Fruit fly (Drosophila melanogaster): ENCODE measurements around the gene CG6040.

DNA sequence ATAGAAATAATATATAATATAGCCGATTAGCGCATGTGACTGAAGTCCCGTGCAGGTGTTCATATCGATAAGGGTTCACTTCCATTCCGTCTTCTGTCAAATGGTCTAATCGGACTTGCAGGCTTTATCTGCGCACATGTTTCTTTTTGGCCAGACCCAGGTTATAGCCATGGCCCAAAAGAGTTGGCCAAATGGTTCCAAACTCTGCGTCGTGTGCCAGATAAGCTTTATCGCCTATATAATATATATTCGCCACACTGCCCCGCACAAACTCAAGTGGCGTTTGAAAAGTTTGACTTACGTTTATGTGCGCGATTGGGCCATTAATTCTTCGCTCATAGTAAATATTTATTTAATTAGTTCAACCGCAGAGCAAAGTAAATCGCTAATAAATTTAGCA is 45.5 kb upstream of the CG6040 start:
- no peak for TF ChIP-seq ttk (optimal IDR thresholded peaks at IDR 0.05)
- TF ChIP-seq psq (optimal IDR thresholded peaks at IDR 0.05), result no peak
- TF ChIP-seq h (optimal IDR thresholded peaks at IDR 0.05), result no peak
- TF ChIP-seq insv (optimal IDR thresholded peaks at IDR 0.05), result no peak
- TF ChIP-seq Myc (optimal IDR thresholded peaks at IDR 0.05), result no peak
- TF ChIP-seq Sin3A (optimal IDR thresholded peaks at IDR 0.05), result no peak
